Fruit fly (Drosophila melanogaster): Measurements from ENCODE around the gene CG12182.

CG12182 gene

dm6 chr3L:2590764-2591309, 8.5 kb downstream of the CG12182 start:
- TF ChIP-seq Sox15 (GFP tag; optimal IDR thresholded peaks at IDR 0.05) (no peak), dac (GFP tag; optimal IDR thresholded peaks at IDR 0.05) (peak; percentile 13), CG15336 (GFP tag; IDR thresholded peaks at IDR 0.05) (0 out of 2 replicates have a peak, but pooled peaks have one; percentile 7), acj6 (GFP tag; optimal IDR thresholded peaks at IDR 0.05) (no peak), eg (GFP tag; IDR thresholded peaks at IDR 0.05) (0 out of 3 replicates have a peak, but pooled peaks have one; percentile 8), CG6163 (GFP tag; IDR thresholded peaks at IDR 0.05) (0 out of 3 replicates have a peak, but pooled peaks have one; percentile 5), CG32006 (GFP tag; optimal IDR thresholded peaks at IDR 0.05) (peak; percentile 28), Eip78C (GFP tag) (peak; percentile 75)

dm6 chr3L:2589911-2590763, 9.2 kb downstream of the CG12182 start:
- TF ChIP-seq CG16779 (tag; optimal IDR thresholded peaks at IDR 0.05) (no peak), Smox (GFP tag; optimal IDR thresholded peaks at IDR 0.05) (peak; percentile 7), OdsH (GFP tag; optimal IDR thresholded peaks at IDR 0.05) (peak; percentile 64), dsx (GFP tag; optimal IDR thresholded peaks at IDR 0.05; ENCODE audit: poor library complexity, severe bottlenecking) (peak; percentile 45), CG10631 (GFP tag; optimal IDR thresholded peaks at IDR 0.05) (peak; percentile 60), Met (GFP tag; optimal IDR thresholded peaks at IDR 0.05) (peak; percentile 31), CG10669 (GFP tag; optimal IDR thresholded peaks at IDR 0.05) (no peak), CG8632 (GFP tag; optimal IDR thresholded peaks at IDR 0.05) (peak; percentile 21), fkh (GFP tag; optimal IDR thresholded peaks at IDR 0.05) (peak; percentile 82), Lpt (GFP tag; optimal IDR thresholded peaks at IDR 0.05) (peak; percentile 4), Blimp-1 (GFP tag; optimal IDR thresholded peaks at IDR 0.05) (no peak), ss (GFP tag; optimal IDR thresholded peaks at IDR 0.05) (peak in 1 of 2 experiments; percentile 15), CG6163 (GFP tag; IDR thresholded peaks at IDR 0.05) (no peak), CG6854 (GFP tag; optimal IDR thresholded peaks at IDR 0.05) (peak; percentile 22), svp (GFP tag) (peak; percentile 49), CG32006 (GFP tag; optimal IDR thresholded peaks at IDR 0.05) (peak; percentile 69), fd59A (GFP tag; optimal IDR thresholded peaks at IDR 0.05) (no peak), Hr39 (GFP tag; optimal IDR thresholded peaks at IDR 0.05) (no peak), Eip78C (GFP tag) (peak; percentile 91), pdm3 (GFP tag; optimal IDR thresholded peaks at IDR 0.05) (peak; percentile 34), vri (GFP tag; optimal IDR thresholded peaks at IDR 0.05) (no peak), Hr4 (GFP tag; optimal IDR thresholded peaks at IDR 0.05) (peak; percentile 56), cyc (GFP tag; optimal IDR thresholded peaks at IDR 0.05) (peak; percentile 18), CG31627 (GFP tag; optimal IDR thresholded peaks at IDR 0.05) (peak; percentile 35), net (GFP tag; optimal IDR thresholded peaks at IDR 0.05) (peak; percentile 44), topi (GFP tag; optimal IDR thresholded peaks at IDR 0.05) (peak; percentile 37), CG15336 (GFP tag; IDR thresholded peaks at IDR 0.05) (peak; percentile 65), CG6792 (GFP tag; optimal IDR thresholded peaks at IDR 0.05) (no peak), Ets21C (GFP tag; optimal IDR thresholded peaks at IDR 0.05) (no peak), CG3919 (GFP tag; optimal IDR thresholded peaks at IDR 0.05) (peak; percentile 49), CG11294 (GFP tag; IDR thresholded peaks at IDR 0.05) (no peak), achi (GFP tag; optimal IDR thresholded peaks at IDR 0.05) (peak; percentile 56), Ets96B (tag; optimal IDR thresholded peaks at IDR 0.05) (no peak), lz (GFP tag; optimal IDR thresholded peaks at IDR 0.05) (peak; percentile 31), acj6 (GFP tag; optimal IDR thresholded peaks at IDR 0.05) (peak; percentile 51), Sox102F (GFP tag; optimal IDR thresholded peaks at IDR 0.05) (peak; percentile 49), Hr38 (GFP tag; optimal IDR thresholded peaks at IDR 0.05) (no peak), CG9139 (GFP tag; optimal IDR thresholded peaks at IDR 0.05) (peak; percentile 5), spab (GFP tag; optimal IDR thresholded peaks at IDR 0.05) (no peak), CG6276 (GFP tag; optimal IDR thresholded peaks at IDR 0.05) (peak; percentile 12), CG8319 (GFP tag; optimal IDR thresholded peaks at IDR 0.05) (no peak), Eip93F (GFP tag; optimal IDR thresholded peaks at IDR 0.05) (no peak), CG6808 (GFP tag; optimal IDR thresholded peaks at IDR 0.05) (no peak), salr (GFP tag; optimal IDR thresholded peaks at IDR 0.05) (peak in 1 of 2 experiments; percentile 72)

Measured in whole organism, prepupa.